Worm (Caenorhabditis elegans) whole organism, midembryonic: ENCODE results near the gene ceh-81.

Experiments
- T22C8.4 ChIP-seq: fragments of 200-800 bp; sonication (Bioruptor generic); IDR thresholded peaks from 2 replicates; pipeline ENCODE4 v1.3.6; 2022; ENCODE audit warnings: missing genetic modification characterization, missing compliant biosample characterization
- cog-1 ChIP-seq: sonication (generic microtip); optimal IDR thresholded peaks from 2 replicates; lab custom pipeline; 2016; ENCODE audit warnings: missing genetic modification characterization, missing compliant biosample characterization
- flt-1 ChIP-seq: fragments of 200-800 bp; sonication (Bioruptor generic); IDR thresholded peaks from 2 replicates; pipeline ENCODE4 v1.3.6; 2022; ENCODE audit warnings: missing genetic modification characterization, missing compliant biosample characterization
- klf-2 ChIP-seq: fragments of 200-800 bp; sonication (Bioruptor generic); conservative IDR thresholded peaks from 2 replicates; pipeline ENCODE4 v1.3.6; 2022; ENCODE audit warnings: missing genetic modification reagents, missing genetic modification characterization, missing compliant biosample characterization
- med-1 ChIP-seq: sonication (generic microtip); optimal IDR thresholded peaks from 2 replicates; lab custom pipeline; 2017; ENCODE audit warnings: missing genetic modification characterization, mild to moderate bottlenecking, missing compliant biosample characterization, antibody characterized with exemption, missing genetic modification reagents; ENCODE audit not compliant: insufficient read depth
- ref-1 ChIP-seq: fragments of 200-800 bp; sonication (Bioruptor generic); conservative IDR thresholded peaks from 2 replicates; pipeline ENCODE4 v1.3.6; 2022; ENCODE audit warnings: missing genetic modification reagents, missing genetic modification characterization, missing compliant biosample characterization
- tab-1 ChIP-seq: fragments of 200-800 bp; sonication (Bioruptor generic); IDR thresholded peaks from 2 replicates; pipeline ENCODE4 v1.3.6; 2022; ENCODE audit warnings: missing genetic modification characterization, missing compliant biosample characterization
- ztf-23 ChIP-seq: fragments of 200-800 bp; sonication (Bioruptor generic); IDR thresholded peaks from 2 replicates; pipeline ENCODE4 v1.3.6; 2022; ENCODE audit warnings: missing genetic modification reagents, missing genetic modification characterization, missing compliant biosample characterization
- ztf-29 ChIP-seq: fragments of 200-800 bp; sonication (Bioruptor generic); IDR thresholded peaks from 2 replicates; pipeline ENCODE4 v1.3.6; 2022; ENCODE audit warnings: missing genetic modification reagents, missing genetic modification characterization, missing compliant biosample characterization

The ceh-81 gene

DNA sequence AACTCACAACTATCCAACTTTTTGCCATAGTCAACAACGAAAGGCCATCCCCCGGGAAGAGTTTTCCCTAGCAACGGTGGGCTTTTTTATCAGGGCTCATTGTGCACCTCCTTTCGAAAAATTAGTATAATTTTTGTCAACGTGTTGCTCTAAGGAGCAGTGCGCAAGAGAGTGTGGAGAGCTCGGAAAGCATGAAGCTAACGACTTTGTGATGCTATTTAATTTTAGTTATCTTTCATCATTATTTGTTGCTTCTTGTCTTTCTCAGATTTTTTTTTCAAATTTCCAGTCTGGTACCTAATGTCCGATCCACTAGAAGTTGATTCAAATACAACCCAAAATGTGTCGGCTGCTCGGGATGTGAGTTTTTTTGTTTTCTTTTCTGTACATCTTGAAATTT, at the start of gene ceh-81:
TSS of gene ceh-81 (plus strand) at position 301 of the 400 bp plus-strand sequence.
- TF ChIP-seq cog-1 (tag; lab: Kevin White, UChicago), result no peak

DNA sequence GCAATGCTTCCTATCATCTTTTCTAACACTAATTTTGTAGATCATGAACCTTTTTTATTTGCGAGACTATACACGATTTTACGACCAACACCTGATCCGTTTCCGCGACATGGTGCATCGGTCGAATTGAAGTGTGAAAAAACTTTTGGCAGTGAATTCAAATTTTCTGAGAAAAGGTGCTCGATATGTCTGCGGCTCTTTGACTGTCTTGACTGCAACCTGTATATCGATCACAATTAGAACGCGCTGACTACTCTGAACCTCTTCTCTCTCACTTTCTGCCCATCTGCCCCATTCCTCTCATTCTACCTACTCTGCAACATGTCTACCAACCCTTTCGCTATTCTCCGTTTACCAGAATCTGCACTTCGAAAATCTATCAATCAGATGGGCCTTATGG, 48.0 kb upstream of the ceh-81 start, which contains the start of gene fbxb-26:
TSS of gene fbxb-26 (plus strand) at position 301 of the 400 bp plus-strand sequence.
- no peak for TF ChIP-seq ztf-23 (GFP tag; lab: Robert Waterston, UW)
- TF ChIP-seq flt-1 (GFP tag; lab: Robert Waterston, UW), result no peak
- TF ChIP-seq T22C8.4 (GFP tag; lab: Robert Waterston, UW), result no peak
- TF ChIP-seq med-1 (GFP tag; lab: Kevin White, UChicago), result no peak
- TF ChIP-seq cog-1 (tag; lab: Kevin White, UChicago), result no peak
- TF ChIP-seq ref-1 (GFP tag; lab: Robert Waterston, UW), result no peak
- no peak for TF ChIP-seq tab-1 (GFP tag; lab: Robert Waterston, UW)
- TF ChIP-seq klf-2 (GFP tag; lab: Robert Waterston, UW), result no peak
- no peak for TF ChIP-seq ztf-29 (GFP tag; lab: Robert Waterston, UW)

DNA sequence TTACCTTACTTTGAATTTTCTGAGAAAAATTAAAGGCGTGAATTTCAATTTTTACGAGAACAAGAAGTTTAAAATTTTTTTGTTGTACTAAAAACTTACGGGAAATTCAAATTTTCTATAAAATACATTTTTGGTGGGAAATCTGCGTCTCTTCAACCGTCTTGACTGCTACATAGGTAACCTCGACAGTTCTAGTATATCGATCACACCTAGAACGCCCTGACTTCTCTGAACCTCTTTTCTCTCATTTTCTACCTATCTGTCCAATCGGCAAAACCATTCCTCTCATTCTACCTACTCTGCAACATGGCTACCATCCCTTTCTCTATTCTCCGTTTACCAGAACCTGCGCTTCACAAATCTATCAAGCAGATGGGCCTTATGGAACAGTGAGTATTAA, 46.5 kb upstream of the ceh-81 start, which contains the start of gene fbxb-25:
TSS of gene fbxb-25 (plus strand) at position 301 of the 400 bp plus-strand sequence.
- no peak for TF ChIP-seq ztf-29 (GFP tag; lab: Robert Waterston, UW)
- no peak for TF ChIP-seq klf-2 (GFP tag; lab: Robert Waterston, UW)
- TF ChIP-seq T22C8.4 (GFP tag; lab: Robert Waterston, UW), result no peak
- no peak for TF ChIP-seq ztf-23 (GFP tag; lab: Robert Waterston, UW)
- TF ChIP-seq med-1 (GFP tag; lab: Kevin White, UChicago), result no peak
- no peak for TF ChIP-seq tab-1 (GFP tag; lab: Robert Waterston, UW)
- no peak for TF ChIP-seq flt-1 (GFP tag; lab: Robert Waterston, UW)
- TF ChIP-seq cog-1 (tag; lab: Kevin White, UChicago), result no peak
- no peak for TF ChIP-seq ref-1 (GFP tag; lab: Robert Waterston, UW)

DNA sequence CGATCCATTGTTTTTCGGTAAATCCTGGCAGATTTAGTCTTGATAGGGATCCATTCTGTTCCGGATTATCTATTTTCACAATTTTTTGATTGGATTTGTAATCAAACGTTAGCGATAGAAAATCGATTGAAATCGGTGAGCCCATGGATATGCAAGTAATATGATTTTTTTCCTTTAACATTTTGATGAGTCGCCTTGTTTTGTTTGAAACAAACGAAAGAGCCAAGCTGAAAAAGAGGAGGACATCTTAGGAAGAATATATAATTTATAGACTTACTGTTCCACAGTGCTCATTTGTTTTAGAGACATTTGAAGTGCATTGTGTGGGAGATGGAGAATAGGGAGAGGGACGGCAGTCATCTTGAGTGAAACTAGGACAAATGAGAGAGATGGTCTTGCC, 41.4 kb upstream of the ceh-81 start, which contains the start of the genes fbxb-18 and fbxb-19:
TSS of gene fbxb-18 (minus strand) at position 101 of the 400 bp plus-strand sequence.
TSS of gene fbxb-19 (minus strand) at position 369 of the 400 bp plus-strand sequence.
- TF ChIP-seq flt-1 (GFP tag; lab: Robert Waterston, UW) (no peak), T22C8.4 (GFP tag; lab: Robert Waterston, UW) (no peak), ztf-29 (GFP tag; lab: Robert Waterston, UW) (no peak)

DNA sequence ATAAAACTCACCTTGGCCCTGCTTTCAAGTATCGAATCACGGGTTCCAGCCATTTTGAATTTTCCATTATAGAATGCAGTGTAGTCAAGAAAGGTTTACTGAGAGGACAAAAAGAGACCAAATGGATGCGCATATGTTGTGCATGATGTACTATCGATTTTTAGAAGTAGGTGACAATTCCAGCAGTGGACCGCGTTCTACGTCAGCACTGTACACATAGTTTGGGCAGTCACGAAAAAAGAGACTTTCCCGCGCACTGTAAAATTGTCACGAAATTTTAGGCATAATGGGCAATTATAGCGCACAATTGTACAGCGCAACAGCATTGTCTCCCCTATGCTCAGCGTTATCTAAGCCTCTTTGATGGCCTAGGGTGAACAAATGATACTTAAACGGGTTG, 39.2 kb upstream of the ceh-81 start, which contains the start of gene fbxc-22:
TSS of gene fbxc-22 (minus strand) at position 101 of the 400 bp plus-strand sequence.
- no peak for TF ChIP-seq ztf-29 (GFP tag; lab: Robert Waterston, UW)
- TF ChIP-seq med-1 (GFP tag; lab: Kevin White, UChicago), result no peak
- no peak for TF ChIP-seq T22C8.4 (GFP tag; lab: Robert Waterston, UW)
- no peak for TF ChIP-seq klf-2 (GFP tag; lab: Robert Waterston, UW)
- no peak for TF ChIP-seq tab-1 (GFP tag; lab: Robert Waterston, UW)
- TF ChIP-seq ztf-23 (GFP tag; lab: Robert Waterston, UW), result no peak
- no peak for TF ChIP-seq flt-1 (GFP tag; lab: Robert Waterston, UW)
- no peak for TF ChIP-seq cog-1 (tag; lab: Kevin White, UChicago)
- TF ChIP-seq ref-1 (GFP tag; lab: Robert Waterston, UW), result no peak

DNA sequence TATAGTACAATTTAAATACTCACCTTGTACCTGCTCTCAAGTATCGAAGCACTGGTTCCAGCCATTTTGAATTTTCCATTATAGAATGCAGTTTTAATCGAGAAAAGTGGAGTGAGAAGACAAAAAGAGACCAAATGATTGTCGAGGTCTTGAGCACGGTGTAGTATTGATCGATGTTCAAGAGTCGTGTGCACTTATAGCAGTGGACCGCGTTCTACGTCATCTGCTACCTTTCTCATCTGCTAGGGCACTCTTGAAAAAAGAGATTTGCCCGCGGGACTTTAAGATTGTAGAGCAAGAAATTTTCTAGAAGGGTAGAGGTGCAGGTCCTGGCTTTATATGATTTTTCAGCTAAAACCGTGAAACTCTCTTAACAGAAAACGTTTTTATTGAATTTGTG, 37.4 kb upstream of the ceh-81 start, which contains the start of gene fbxc-21:
TSS of gene fbxc-21 (minus strand) at position 101 of the 400 bp plus-strand sequence.
- no peak for TF ChIP-seq flt-1 (GFP tag; lab: Robert Waterston, UW)
- no peak for TF ChIP-seq ztf-23 (GFP tag; lab: Robert Waterston, UW)
- no peak for TF ChIP-seq ref-1 (GFP tag; lab: Robert Waterston, UW)
- TF ChIP-seq tab-1 (GFP tag; lab: Robert Waterston, UW), result no peak
- TF ChIP-seq med-1 (GFP tag; lab: Kevin White, UChicago), result no peak

DNA sequence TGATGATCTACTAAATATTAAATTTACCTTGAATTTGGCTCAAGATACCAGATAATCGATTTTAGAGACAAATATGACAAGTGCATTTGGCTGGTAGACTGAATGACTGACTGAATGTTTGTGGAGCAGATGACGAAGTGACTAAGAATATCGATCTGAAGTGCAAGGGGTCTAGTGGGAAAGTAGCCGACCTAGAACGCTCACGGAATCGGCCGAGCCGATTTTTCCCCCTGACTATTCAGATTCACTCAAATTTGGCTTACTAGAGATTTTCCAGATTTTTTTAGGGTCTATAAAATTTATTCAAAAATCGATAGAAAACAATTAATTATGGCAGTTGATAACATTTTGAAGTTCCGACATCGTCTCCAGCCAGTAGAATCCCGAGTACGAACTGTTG, 35.7 kb upstream of the ceh-81 start, which contains the start of gene fbxc-26:
TSS of gene fbxc-26 (minus strand) at position 101 of the 400 bp plus-strand sequence.
- TF ChIP-seq flt-1 (GFP tag; lab: Robert Waterston, UW) (no peak), ztf-23 (GFP tag; lab: Robert Waterston, UW) (no peak), med-1 (GFP tag; lab: Kevin White, UChicago) (no peak), ztf-29 (GFP tag; lab: Robert Waterston, UW) (no peak), ref-1 (GFP tag; lab: Robert Waterston, UW) (no peak), tab-1 (GFP tag; lab: Robert Waterston, UW) (no peak), cog-1 (tag; lab: Kevin White, UChicago) (no peak), T22C8.4 (GFP tag; lab: Robert Waterston, UW) (no peak)

DNA sequence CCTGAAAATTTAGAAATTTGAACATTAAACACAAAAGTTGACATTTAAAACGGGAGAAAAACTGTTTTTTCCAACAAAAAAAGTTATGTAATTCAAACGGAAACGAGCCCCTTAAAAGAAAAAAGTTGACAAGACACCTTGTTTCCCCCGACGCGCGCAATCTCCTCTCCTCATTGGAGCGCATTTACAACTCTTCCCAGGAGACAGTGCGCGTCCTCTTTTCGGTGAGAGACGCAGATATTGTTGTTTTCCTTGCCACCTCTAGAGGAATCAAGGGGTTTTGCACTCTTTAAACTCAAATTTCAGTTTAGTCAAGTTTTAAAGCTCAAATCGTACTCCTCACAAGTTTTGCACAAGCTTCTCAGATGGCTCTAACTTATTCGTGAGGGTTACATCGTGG, 34.3 kb upstream of the ceh-81 start, which contains the start of gene F58E1.13:
TSS of gene F58E1.13 (minus strand) at position 12 of the 400 bp plus-strand sequence.
- TF ChIP-seq med-1 (GFP tag; lab: Kevin White, UChicago) (no peak), tab-1 (GFP tag; lab: Robert Waterston, UW) (no peak), klf-2 (GFP tag; lab: Robert Waterston, UW) (no peak), flt-1 (GFP tag; lab: Robert Waterston, UW) (no peak), ztf-29 (GFP tag; lab: Robert Waterston, UW) (no peak), ztf-23 (GFP tag; lab: Robert Waterston, UW) (no peak), T22C8.4 (GFP tag; lab: Robert Waterston, UW) (no peak), cog-1 (tag; lab: Kevin White, UChicago) (no peak), ref-1 (GFP tag; lab: Robert Waterston, UW) (no peak)

DNA sequence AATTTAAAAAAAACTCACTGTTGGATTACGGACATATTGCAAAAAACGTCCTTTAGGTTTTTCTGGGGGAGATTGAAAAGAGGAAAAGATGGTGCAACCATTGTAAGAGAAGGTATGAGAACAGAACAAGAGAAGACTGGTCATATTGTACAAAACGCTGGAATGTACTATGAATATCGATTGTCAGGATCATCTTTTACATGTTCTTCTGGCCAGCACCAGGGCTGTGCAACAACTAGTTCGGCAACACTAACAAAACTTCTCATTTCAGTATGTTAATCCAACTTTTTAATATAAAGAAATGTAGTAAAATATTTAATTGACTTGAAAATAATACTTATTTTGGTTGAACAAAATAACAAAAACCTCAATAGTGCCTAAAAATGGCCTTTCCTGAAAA, 26.8 kb upstream of the ceh-81 start, which contains the start of gene fbxb-47:
TSS of gene fbxb-47 (minus strand) at position 101 of the 400 bp plus-strand sequence.
- TF ChIP-seq ztf-23 (GFP tag; lab: Robert Waterston, UW), result no peak
- TF ChIP-seq ref-1 (GFP tag; lab: Robert Waterston, UW), result no peak
- no peak for TF ChIP-seq tab-1 (GFP tag; lab: Robert Waterston, UW)
- no peak for TF ChIP-seq T22C8.4 (GFP tag; lab: Robert Waterston, UW)
- no peak for TF ChIP-seq cog-1 (tag; lab: Kevin White, UChicago)
- TF ChIP-seq klf-2 (GFP tag; lab: Robert Waterston, UW), result no peak
- TF ChIP-seq med-1 (GFP tag; lab: Kevin White, UChicago), result no peak
- no peak for TF ChIP-seq flt-1 (GFP tag; lab: Robert Waterston, UW)
- TF ChIP-seq ztf-29 (GFP tag; lab: Robert Waterston, UW), result no peak
